Worm (Caenorhabditis elegans) whole organism, L2 larva: ENCODE results near the gene F26D2.13.

Experiments
- C34F6.9 ChIP-seq: fragments of 150-350 bp; optimal IDR thresholded peaks from 2 replicates; lab custom pipeline; 2014; ENCODE audit warnings: missing biosample characterization, missing genetic modification characterization
- F13H6.1 ChIP-seq: sonication (generic microtip); optimal IDR thresholded peaks from 2 replicates; lab custom pipeline; 2016; ENCODE audit warnings: missing genetic modification characterization, missing compliant biosample characterization
- R02D3.7 ChIP-seq: fragments of 150-350 bp; optimal IDR thresholded peaks from 2 replicates; lab custom pipeline; 2014; ENCODE audit warnings: missing biosample characterization, missing genetic modification characterization
- Y55F3AM.14 ChIP-seq: fragments of 200-800 bp; sonication (Bioruptor generic); optimal IDR thresholded peaks from 2 replicates; lab custom pipeline; 2018; ENCODE audit warnings: mild to moderate bottlenecking, missing genetic modification characterization, missing compliant biosample characterization
- alr-1 ChIP-seq: fragments of 150-350 bp; optimal IDR thresholded peaks from 2 replicates; lab custom pipeline; 2014; ENCODE audit warnings: missing biosample characterization, missing genetic modification characterization
- aly-2 ChIP-seq: fragments of 150-350 bp; optimal IDR thresholded peaks from 2 replicates; lab custom pipeline; 2014; ENCODE audit warnings: missing biosample characterization, missing genetic modification characterization
- ama-1 ChIP-seq: fragments of 150-350 bp; optimal IDR thresholded peaks from 2 replicates; lab custom pipeline; 2018; ENCODE audit warnings: inconsistent platforms
- ceh-16 ChIP-seq: fragments of 150-350 bp; optimal IDR thresholded peaks from 2 replicates; lab custom pipeline; 2014; ENCODE audit warnings: missing biosample characterization, missing genetic modification characterization
- ceh-82 ChIP-seq: fragments of 150-350 bp; optimal IDR thresholded peaks from 2 replicates; lab custom pipeline; 2014; ENCODE audit warnings: missing biosample characterization, missing genetic modification characterization
- dmd-4 ChIP-seq: sonication (generic microtip); optimal IDR thresholded peaks from 2 replicates; lab custom pipeline; 2017; ENCODE audit warnings: missing biosample characterization, missing genetic modification characterization
- egl-27 ChIP-seq: sonication (generic microtip); optimal IDR thresholded peaks from 3 replicates; lab custom pipeline; 2017; ENCODE audit warnings: missing biosample characterization, missing genetic modification reagents, missing genetic modification characterization
- fos-1 ChIP-seq: fragments of 150-350 bp; optimal IDR thresholded peaks from 2 replicates; lab custom pipeline; 2014; ENCODE audit warnings: missing biosample characterization, missing genetic modification characterization
- gmeb-1 ChIP-seq: fragments of 150-350 bp; optimal IDR thresholded peaks from 2 replicates; lab custom pipeline; 2014; ENCODE audit warnings: missing biosample characterization, missing genetic modification characterization
- lin-11 ChIP-seq: fragments of 150-350 bp; sonication (generic microtip); optimal IDR thresholded peaks from 2 replicates; lab custom pipeline; 2014; ENCODE audit warnings: missing biosample characterization, missing genetic modification characterization, inconsistent platforms, mixed read lengths
- lin-13 ChIP-seq: fragments of 150-350 bp; optimal IDR thresholded peaks from 2 replicates; lab custom pipeline; 2014; ENCODE audit warnings: missing biosample characterization, missing genetic modification reagents, missing genetic modification characterization
- lsy-2 ChIP-seq, 2 experiments: fragments of 150-350 bp in 1 of 2; sonication (generic microtip) in 1 of 2; optimal IDR thresholded peaks; 2 replicates each; lab custom pipeline; 2014 to 2017; ENCODE audit warnings: missing biosample characterization in 2 of 2, missing genetic modification characterization in 2 of 2
- mab-5 ChIP-seq: fragments of 150-350 bp; optimal IDR thresholded peaks from 2 replicates; lab custom pipeline; 2014; ENCODE audit warnings: missing biosample characterization, missing genetic modification characterization
- mbf-1 ChIP-seq: sonication (generic microtip); optimal IDR thresholded peaks from 2 replicates; lab custom pipeline; 2017; ENCODE audit warnings: missing biosample characterization, missing genetic modification characterization
- mdl-1 ChIP-seq, 2 experiments: fragments of 150-350 bp in 1 of 2; sonication (generic microtip) in 1 of 2; optimal IDR thresholded peaks; 2 replicates each; lab custom pipeline; 2017; ENCODE audit warnings: missing biosample characterization in 2 of 2, missing genetic modification characterization in 2 of 2
- nhr-10 ChIP-seq: sonication (generic microtip); optimal IDR thresholded peaks from 2 replicates; lab custom pipeline; 2017; ENCODE audit warnings: missing biosample characterization, missing genetic modification characterization
- nhr-11 ChIP-seq: fragments of 150-350 bp; optimal IDR thresholded peaks from 2 replicates; lab custom pipeline; 2014; ENCODE audit warnings: missing biosample characterization, missing genetic modification characterization
- nhr-12 ChIP-seq: fragments of 150-350 bp; optimal IDR thresholded peaks from 2 replicates; lab custom pipeline; 2014; ENCODE audit warnings: missing biosample characterization, missing genetic modification characterization
- nhr-129 ChIP-seq: fragments of 150-350 bp; optimal IDR thresholded peaks from 2 replicates; lab custom pipeline; 2014; ENCODE audit warnings: missing biosample characterization, missing genetic modification characterization
- nhr-21 ChIP-seq: fragments of 150-350 bp; optimal IDR thresholded peaks from 2 replicates; lab custom pipeline; 2014; ENCODE audit warnings: missing biosample characterization, missing genetic modification characterization
- nhr-23 ChIP-seq: fragments of 150-350 bp; optimal IDR thresholded peaks from 2 replicates; lab custom pipeline; 2014; ENCODE audit warnings: missing biosample characterization, missing genetic modification reagents, missing genetic modification characterization
- nhr-237 ChIP-seq: fragments of 150-350 bp; optimal IDR thresholded peaks from 2 replicates; lab custom pipeline; 2014; ENCODE audit warnings: missing biosample characterization, missing genetic modification characterization
- nhr-25 ChIP-seq: fragments of 150-350 bp; sonication (generic microtip); optimal IDR thresholded peaks from 3 replicates; lab custom pipeline; 2014; ENCODE audit warnings: missing biosample characterization, missing genetic modification characterization
- sem-4 ChIP-seq: fragments of 150-350 bp; optimal IDR thresholded peaks from 2 replicates; lab custom pipeline; 2014; ENCODE audit warnings: missing biosample characterization, missing genetic modification reagents, missing genetic modification characterization
- sma-3 ChIP-seq: sonication (generic microtip); optimal IDR thresholded peaks from 2 replicates; lab custom pipeline; 2016; ENCODE audit warnings: missing genetic modification reagents, missing genetic modification characterization, missing compliant biosample characterization
- unc-55 ChIP-seq: fragments of 150-350 bp; sonication (generic microtip); optimal IDR thresholded peaks from 3 replicates; lab custom pipeline; 2014; ENCODE audit warnings: missing biosample characterization, missing genetic modification reagents, missing genetic modification characterization
- ztf-11 ChIP-seq: sonication (generic microtip); optimal IDR thresholded peaks from 2 replicates; lab custom pipeline; 2017; ENCODE audit warnings: missing biosample characterization, missing genetic modification characterization
- ztf-4 ChIP-seq: fragments of 150-350 bp; optimal IDR thresholded peaks from 2 replicates; lab custom pipeline; 2014; ENCODE audit warnings: missing biosample characterization, missing genetic modification characterization

F26D2.13 gene

DNA sequence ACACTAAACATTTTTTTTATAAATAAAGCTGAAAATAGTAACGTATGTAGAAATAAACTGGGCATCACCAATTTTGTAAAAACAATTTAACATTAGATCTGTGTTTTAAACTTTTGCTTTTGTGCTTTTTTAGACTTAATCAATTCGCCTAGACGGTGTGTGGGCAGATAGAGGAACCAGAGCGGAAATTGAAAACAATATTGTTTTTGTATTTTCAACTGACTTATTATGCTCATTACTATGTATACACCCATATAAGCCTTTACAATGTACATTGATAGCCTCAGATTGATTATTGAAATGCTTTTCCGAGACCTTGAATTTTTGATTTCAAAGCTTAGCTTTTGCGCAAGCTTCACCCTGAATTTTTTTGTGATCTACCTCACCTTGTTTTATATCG, 5.5 kb downstream of the F26D2.13 start, which contains the start of gene str-73:
Gene str-73, plus strand, starts transcription at position 301 of the 400 bp plus-strand sequence.
- TF ChIP-seq lin-11 (tag; lab: Kevin White, UChicago) = no peak
- TF ChIP-seq ceh-16 (tag; lab: Kevin White, UChicago) = no peak
- TF ChIP-seq nhr-11 (tag; lab: Kevin White, UChicago) = no peak
- TF ChIP-seq mdl-1 (tag; optimal IDR thresholded peaks at IDR 0.05; lab: Kevin White, UChicago) = no peak
- TF ChIP-seq unc-55 (GFP tag; lab: Kevin White, UChicago) = no peak
- TF ChIP-seq C34F6.9 (tag; lab: Kevin White, UChicago) = no peak
- TF ChIP-seq nhr-25 = no peak

DNA sequence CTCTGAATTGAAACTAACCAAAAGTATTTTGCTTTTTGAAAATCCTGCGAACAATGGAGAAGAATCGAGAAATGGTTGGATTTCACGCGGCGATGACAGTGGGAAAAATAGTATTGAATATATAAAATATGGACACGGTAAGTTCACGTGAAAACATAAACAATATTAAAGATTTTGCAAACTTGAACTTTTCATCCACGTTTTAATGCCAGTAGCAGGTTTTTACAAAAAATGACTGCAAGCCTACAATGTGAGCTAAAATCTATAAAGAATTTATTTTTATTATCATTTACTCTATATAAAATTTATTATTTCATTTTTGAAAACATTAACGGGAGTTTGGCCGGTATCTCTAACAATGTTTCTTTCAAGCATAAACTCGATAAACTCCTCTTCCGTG, 5.9 kb downstream of the F26D2.13 start, which contains the start of gene F26D2.10:
Gene F26D2.10, minus strand, starts transcription at position 101 of the 400 bp plus-strand sequence.
- TF ChIP-seq alr-1 (tag; lab: Kevin White, UChicago) = no peak
- no peak for TF ChIP-seq nhr-237
- TF ChIP-seq C34F6.9 (tag; lab: Kevin White, UChicago) = no peak
- no peak for TF ChIP-seq unc-55 (GFP tag; lab: Kevin White, UChicago)
- no peak for TF ChIP-seq sem-4 (tag; lab: Kevin White, UChicago)
- no peak for TF ChIP-seq ceh-16 (tag; lab: Kevin White, UChicago)
- TF ChIP-seq gmeb-1 (tag; lab: Kevin White, UChicago) = no peak
- TF ChIP-seq Y55F3AM.14 (GFP tag; lab: Kevin White, UChicago) = no peak
- no peak for TF ChIP-seq ztf-4 (tag; lab: Kevin White, UChicago)
- TF ChIP-seq lsy-2 (tag; optimal IDR thresholded peaks at IDR 0.05; lab: Kevin White, UChicago) = no peak
- TF ChIP-seq ceh-82 = no peak
- TF ChIP-seq nhr-10 = no peak

DNA sequence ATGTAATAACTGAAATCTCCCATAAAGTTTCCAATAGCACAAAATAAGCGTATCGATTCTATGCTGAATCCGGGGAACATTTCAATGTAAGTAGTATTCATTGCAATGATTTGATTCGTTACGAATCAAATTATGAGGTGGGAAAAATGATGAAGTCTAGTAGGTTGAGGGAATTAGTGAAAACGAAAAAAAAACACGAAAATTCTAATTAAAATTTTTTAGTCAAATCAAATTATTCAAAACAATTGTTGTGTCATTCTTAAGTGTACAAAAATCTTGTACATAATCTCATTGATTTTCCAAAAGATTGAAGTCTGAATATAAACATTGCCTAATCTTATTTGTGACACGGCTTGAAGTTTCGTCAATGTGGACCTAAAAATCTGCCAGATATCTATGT, 11.0 kb downstream of the F26D2.13 start, which contains the start of gene srw-29:
Gene srw-29, minus strand, starts transcription at position 101 of the 400 bp plus-strand sequence.
- TF ChIP-seq ama-1 (lab: Kevin White, UChicago) (no peak), sma-3 (no peak), lin-13 (GFP tag; lab: Kevin White, UChicago) (no peak), dmd-4 (tag; lab: Kevin White, UChicago) (no peak), nhr-237 (no peak), unc-55 (GFP tag; lab: Kevin White, UChicago) (no peak), lsy-2 (tag; optimal IDR thresholded peaks at IDR 0.05; lab: Kevin White, UChicago) (no peak), egl-27 (tag; lab: Kevin White, UChicago) (no peak), nhr-129 (tag; lab: Kevin White, UChicago) (no peak), nhr-10 (no peak), mbf-1 (no peak), F13H6.1 (tag; lab: Kevin White, UChicago) (no peak), ceh-82 (no peak), fos-1 (tag; lab: Kevin White, UChicago) (no peak), mab-5 (tag; lab: Kevin White, UChicago) (no peak), nhr-12 (tag; lab: Kevin White, UChicago) (no peak), ztf-11 (no peak)

DNA sequence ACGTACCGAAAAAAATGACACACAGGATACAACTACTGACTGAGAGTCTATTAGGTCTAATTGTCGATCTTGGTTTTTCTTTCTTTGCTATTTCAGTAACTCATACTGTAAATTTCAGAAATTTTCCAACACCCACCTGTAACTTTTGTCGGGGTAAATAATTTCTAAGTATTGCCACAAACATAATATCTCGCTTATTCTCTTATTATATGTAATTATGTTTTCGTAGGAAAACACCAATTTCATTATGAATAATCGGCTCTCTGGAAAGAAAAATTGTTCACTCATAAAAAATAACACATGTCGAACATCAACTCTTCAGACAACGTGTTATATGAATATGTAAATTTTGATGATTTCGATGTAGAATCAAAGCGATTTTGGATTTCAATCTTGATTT, 14.7 kb downstream of the F26D2.13 start, which contains the start of gene srw-48:
Gene srw-48, plus strand, starts transcription at position 301 of the 400 bp plus-strand sequence.
- no peak for TF ChIP-seq lin-13 (GFP tag; lab: Kevin White, UChicago)
- TF ChIP-seq nhr-12 (tag; lab: Kevin White, UChicago) = no peak
- no peak for TF ChIP-seq F13H6.1 (tag; lab: Kevin White, UChicago)
- no peak for TF ChIP-seq C34F6.9 (tag; lab: Kevin White, UChicago)

DNA sequence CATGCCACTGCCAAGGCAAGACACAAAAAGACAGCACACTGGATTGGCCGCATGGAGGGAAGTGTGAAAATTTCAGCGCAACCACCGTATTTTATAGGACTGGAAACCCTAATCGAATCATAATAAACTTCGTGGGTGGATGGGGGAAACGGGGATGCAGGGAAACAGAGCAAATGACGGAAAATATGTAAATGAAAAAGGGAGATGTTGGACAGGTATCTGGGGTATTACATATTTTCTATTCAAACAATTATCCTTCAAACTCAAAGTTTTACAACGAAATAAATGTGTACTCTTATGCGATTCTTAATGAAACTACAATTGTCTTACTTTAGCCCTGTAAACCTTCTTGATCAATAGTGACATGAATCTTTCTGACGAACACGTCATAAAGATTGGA, 15.6 kb downstream of the F26D2.13 start, which contains the start of gene F26D2.16:
Gene F26D2.16, minus strand, starts transcription at position 101 of the 400 bp plus-strand sequence.
- TF ChIP-seq F13H6.1 (tag; lab: Kevin White, UChicago) (no peak), sem-4 (tag; lab: Kevin White, UChicago) (no peak), nhr-237 (no peak), nhr-10 (no peak), nhr-25 (no peak), lin-11 (tag; lab: Kevin White, UChicago) (no peak), lsy-2 (tag; optimal IDR thresholded peaks at IDR 0.05; lab: Kevin White, UChicago) (no peak), aly-2 (tag; lab: Kevin White, UChicago) (no peak), mbf-1 (no peak), fos-1 (tag; lab: Kevin White, UChicago) (no peak), nhr-21 (tag; lab: Kevin White, UChicago) (no peak), dmd-4 (tag; lab: Kevin White, UChicago) (no peak), nhr-23 (no peak), ztf-11 (no peak), ama-1 (lab: Kevin White, UChicago) (no peak), R02D3.7 (no peak), nhr-11 (tag; lab: Kevin White, UChicago) (no peak), alr-1 (tag; lab: Kevin White, UChicago) (no peak)
